Fruit fly (Drosophila melanogaster) whole organism, embryonic: ENCODE results near the gene CAH4.

Experiments
- CG7839 ChIP-seq: fragments of 200-800 bp; sonication (Bioruptor generic); optimal IDR thresholded peaks from 3 replicates; lab custom pipeline; 2018; ENCODE audit warnings: missing biosample characterization, mild to moderate bottlenecking, missing genetic modification characterization, moderate library complexity
- ERR ChIP-seq: fragments of 200-800 bp; sonication (Bioruptor generic); optimal IDR thresholded peaks from 2 replicates; lab custom pipeline; 2016; ENCODE audit warnings: missing biosample characterization, missing genetic modification characterization
- Nf-YB ChIP-seq: fragments of 200-800 bp; sonication (Bioruptor generic); optimal IDR thresholded peaks from 3 replicates; lab custom pipeline; 2019; ENCODE audit warnings: missing biosample characterization, mild to moderate bottlenecking, missing genetic modification characterization, moderate library complexity
- bsh ChIP-seq, 2 experiments: fragments of 200-800 bp; sonication (Bioruptor generic); optimal IDR thresholded peaks; 2 replicates each; lab custom pipeline; 2017 to 2018; ENCODE audit warnings: mild to moderate bottlenecking in 2 of 2, missing biosample characterization in 2 of 2, missing genetic modification characterization in 2 of 2, moderate library complexity in 1 of 2
- crc ChIP-seq: fragments of 200-800 bp; sonication (Bioruptor generic); optimal IDR thresholded peaks from 2 replicates; lab custom pipeline; 2016; ENCODE audit warnings: missing biosample characterization, missing genetic modification characterization
- dmrt99B ChIP-seq: fragments of 200-800 bp; sonication (Bioruptor generic); optimal IDR thresholded peaks from 2 replicates; lab custom pipeline; 2018; ENCODE audit warnings: missing biosample characterization, mild to moderate bottlenecking, missing genetic modification characterization, moderate library complexity
- pan ChIP-seq, 4 experiments: fragments of >200 bp in 3 of 4; fragments of 200-800 bp in 1 of 4; sonication (Bioruptor generic) in 1 of 4; optimal IDR thresholded peaks in 3 of 4; IDR thresholded peaks in 1 of 4; 2 replicates each; pipeline versions ENCODE4 v1.3.6 to Lab custom; 2017 to 2022; ENCODE audit warnings: missing biosample characterization in 2 of 4, missing genetic modification characterization in 2 of 4, mixed read lengths in 1 of 4

DNA sequence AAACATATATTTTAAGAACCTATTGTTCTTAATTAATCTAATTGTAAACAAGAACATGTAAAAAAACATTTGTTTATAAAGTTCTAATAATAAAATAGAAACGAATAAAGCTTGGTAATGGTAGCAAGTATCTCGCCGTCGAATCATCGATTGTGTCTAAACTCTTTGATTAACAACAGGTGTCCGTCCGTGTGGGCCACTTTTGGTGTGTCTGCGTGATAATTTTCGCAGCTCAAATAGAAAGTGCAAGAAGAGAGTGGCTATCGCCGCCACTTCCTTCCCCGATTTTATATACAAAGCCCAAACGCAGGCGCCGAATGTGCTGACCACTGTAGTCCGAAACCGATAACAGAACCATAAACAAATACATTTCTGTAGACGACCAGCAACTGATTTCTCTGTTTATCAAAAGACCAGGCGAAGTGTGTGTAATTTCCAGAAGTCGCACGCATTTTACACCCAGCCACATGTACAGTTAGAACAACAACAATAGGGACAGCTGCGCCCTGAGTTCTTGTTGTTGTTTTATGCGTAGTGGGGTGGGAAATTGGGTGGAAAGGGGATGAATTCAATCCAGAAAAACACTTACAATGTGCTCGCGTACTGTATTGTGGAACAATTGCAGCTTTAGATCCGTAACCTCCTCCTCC, 44.2 kb downstream of the CAH4 start:
- no peak for TF ChIP-seq ERR (GFP tag; lab: Kevin White, UChicago)
- TF ChIP-seq CG7839 (tag; lab: Kevin White, UChicago) = no peak
- no peak for TF ChIP-seq bsh (GFP tag; optimal IDR thresholded peaks at IDR 0.05; lab: Kevin White, UChicago)
- TF ChIP-seq Nf-YB (GFP tag; lab: Kevin White, UChicago) = no peak
- TF ChIP-seq crc (GFP tag; lab: Kevin White, UChicago) = no peak
- TF ChIP-seq dmrt99B (tag; lab: Kevin White, UChicago) = no peak
- no peak for TF ChIP-seq pan (optimal IDR thresholded peaks at IDR 0.05; lab: Kevin White, UChicago)
- no peak for TF ChIP-seq pan (GFP tag; optimal IDR thresholded peaks at IDR 0.05 in 1 of 2, IDR thresholded peaks at IDR 0.05 in 1 of 2)
